Fruit fly (Drosophila melanogaster) whole organism, embryonic: ENCODE results near the gene CG12096.

ENCODE experiments used
- CG10267 ChIP-seq: fragments of 200-800 bp; sonication (Bioruptor generic); optimal IDR thresholded peaks from 2 replicates; lab custom pipeline; 2018; ENCODE audit warnings: missing biosample characterization, mild to moderate bottlenecking, missing genetic modification characterization, moderate library complexity
- CG10274 ChIP-seq: fragments of 200-800 bp; sonication (Bioruptor generic); optimal IDR thresholded peaks from 3 replicates; lab custom pipeline; 2017; ENCODE audit warnings: missing biosample characterization, mild to moderate bottlenecking, missing genetic modification characterization
- CG11696 ChIP-seq: fragments of 200-800 bp; sonication (Bioruptor generic); IDR thresholded peaks from 2 replicates; pipeline ENCODE4 v1.3.6; 2022; ENCODE audit warnings: missing biosample characterization, missing genetic modification characterization
- CG12769 ChIP-seq: fragments of 200-800 bp; sonication (Bioruptor generic); optimal IDR thresholded peaks from 2 replicates; lab custom pipeline; 2019; ENCODE audit warnings: missing biosample characterization, mild to moderate bottlenecking, missing genetic modification characterization, moderate library complexity
- CG12942 ChIP-seq: fragments of 200-800 bp; sonication (Bioruptor generic); optimal IDR thresholded peaks from 3 replicates; lab custom pipeline; 2016; ENCODE audit warnings: missing biosample characterization, missing genetic modification characterization
- CG14860 ChIP-seq: fragments of 200-800 bp; sonication (Bioruptor generic); IDR thresholded peaks from 3 replicates; pipeline ENCODE4 v1.3.6; 2022; ENCODE audit warnings: missing biosample characterization, missing genetic modification characterization; ENCODE audit not compliant: partially characterized antibody
- CG31224 ChIP-seq: fragments of 200-800 bp; sonication (Bioruptor generic); IDR thresholded peaks from 2 replicates; pipeline ENCODE4 v1.3.6; 2022; ENCODE audit warnings: missing biosample characterization, missing genetic modification characterization
- CG34224 ChIP-seq: fragments of 200-800 bp; sonication (Bioruptor generic); IDR thresholded peaks from 3 replicates; pipeline ENCODE4 v1.3.6; 2022; ENCODE audit warnings: missing biosample characterization, missing genetic modification characterization; ENCODE audit not compliant: partially characterized antibody
- CG34422 ChIP-seq: fragments of 200-800 bp; sonication (Bioruptor generic); IDR thresholded peaks from 3 replicates; pipeline ENCODE4 v1.3.6; 2022; ENCODE audit warnings: missing biosample characterization, missing genetic modification characterization
- CG3847 ChIP-seq: fragments of 200-800 bp; sonication (Bioruptor generic); IDR thresholded peaks from 2 replicates; pipeline ENCODE4 v1.3.6; 2022; ENCODE audit warnings: missing biosample characterization, missing genetic modification characterization
- CG4854 ChIP-seq: fragments of 200-800 bp; sonication (Bioruptor generic); optimal IDR thresholded peaks from 2 replicates; lab custom pipeline; 2016; ENCODE audit warnings: missing biosample characterization, missing genetic modification characterization, inconsistent platforms
- CG6765 ChIP-seq: fragments of 200-800 bp; sonication (Bioruptor generic); optimal IDR thresholded peaks from 3 replicates; lab custom pipeline; 2017; ENCODE audit warnings: missing biosample characterization, mild to moderate bottlenecking, missing genetic modification characterization
- CG7271 ChIP-seq: fragments of 200-800 bp; sonication (Bioruptor generic); optimal IDR thresholded peaks from 2 replicates; lab custom pipeline; 2018; ENCODE audit warnings: missing biosample characterization, mild to moderate bottlenecking, missing genetic modification characterization, moderate library complexity
- CG8388 ChIP-seq: fragments of 200-800 bp; sonication (Bioruptor generic); optimal IDR thresholded peaks from 2 replicates; lab custom pipeline; 2019; ENCODE audit warnings: missing biosample characterization, mild to moderate bottlenecking, missing genetic modification characterization, moderate library complexity
- CG8478 ChIP-seq: fragments of >200 bp; optimal IDR thresholded peaks from 2 replicates; lab custom pipeline; 2018
- CG8924 ChIP-seq: fragments of 200-800 bp; optimal IDR thresholded peaks from 3 replicates; lab custom pipeline; 2019; ENCODE audit warnings: missing biosample characterization, mild to moderate bottlenecking, missing genetic modification characterization, moderate library complexity
- CG8944 ChIP-seq: fragments of 200-800 bp; sonication (Bioruptor generic); optimal IDR thresholded peaks from 3 replicates; lab custom pipeline; 2016; ENCODE audit warnings: missing biosample characterization, missing genetic modification characterization
- CG9437 ChIP-seq: fragments of 200-800 bp; sonication (Bioruptor generic); optimal IDR thresholded peaks from 2 replicates; lab custom pipeline; 2018; ENCODE audit warnings: missing biosample characterization, mild to moderate bottlenecking, missing genetic modification characterization
- CG9609 ChIP-seq: fragments of 200-800 bp; sonication (Bioruptor generic); optimal IDR thresholded peaks from 3 replicates; lab custom pipeline; 2016; ENCODE audit warnings: missing biosample characterization, missing genetic modification characterization
- Chrac-16 ChIP-seq: fragments of 200-800 bp; sonication (Bioruptor generic); optimal IDR thresholded peaks from 3 replicates; lab custom pipeline; 2016; ENCODE audit warnings: missing biosample characterization, missing genetic modification characterization
- Dfd ChIP-seq, 2 experiments: fragments of >200 bp; optimal IDR thresholded peaks; 2 replicates each; lab custom pipeline; 2017; ENCODE audit warnings: missing biosample characterization in 2 of 2, missing genetic modification characterization in 2 of 2
- Drgx ChIP-seq: fragments of 200-800 bp; sonication (Bioruptor generic); IDR thresholded peaks from 2 replicates; pipeline ENCODE4 v1.3.6; 2022; ENCODE audit warnings: missing biosample characterization, missing genetic modification characterization
- E2f1 ChIP-seq: fragments of 200-800 bp; sonication (Bioruptor generic); IDR thresholded peaks from 2 replicates; pipeline ENCODE4 v1.3.6; 2022; ENCODE audit warnings: missing biosample characterization, missing genetic modification characterization
- Fer1 ChIP-seq: fragments of 200-800 bp; sonication (Bioruptor generic); optimal IDR thresholded peaks from 2 replicates; lab custom pipeline; 2017; ENCODE audit warnings: missing biosample characterization, mild to moderate bottlenecking, missing genetic modification characterization
- Fer2 ChIP-seq: fragments of 200-800 bp; sonication (Bioruptor generic); optimal IDR thresholded peaks from 2 replicates; lab custom pipeline; 2018; ENCODE audit warnings: missing biosample characterization, mild to moderate bottlenecking, missing genetic modification characterization, moderate library complexity
- Hsf ChIP-seq: fragments of 200-800 bp; sonication (Bioruptor generic); optimal IDR thresholded peaks from 3 replicates; lab custom pipeline; 2016; ENCODE audit warnings: missing biosample characterization, missing genetic modification characterization
- Jarid2 ChIP-seq: fragments of 200-800 bp; sonication (Bioruptor generic); optimal IDR thresholded peaks from 3 replicates; lab custom pipeline; 2017; ENCODE audit warnings: mild to moderate bottlenecking, missing biosample characterization, missing genetic modification reagents, missing genetic modification characterization
- Med ChIP-seq: fragments of 200-800 bp; sonication (Bioruptor generic); peaks from one replicate; lab custom pipeline; 2016; ENCODE audit warnings: missing biosample characterization, missing genetic modification characterization, mild to moderate bottlenecking, inconsistent platforms, moderate library complexity
- Side ChIP-seq: fragments of 200-800 bp; sonication (Bioruptor generic); optimal IDR thresholded peaks from 2 replicates; lab custom pipeline; 2016; ENCODE audit warnings: missing biosample characterization, missing genetic modification characterization
- Six4 ChIP-seq: fragments of 200-800 bp; sonication (Bioruptor generic); optimal IDR thresholded peaks from 2 replicates; lab custom pipeline; 2016; ENCODE audit warnings: missing biosample characterization, missing genetic modification characterization
- chif ChIP-seq, 2 experiments: fragments of 200-800 bp; sonication (Bioruptor generic); optimal IDR thresholded peaks; 3 replicates each; lab custom pipeline; 2016; ENCODE audit warnings: missing biosample characterization in 2 of 2, missing genetic modification characterization in 2 of 2
- chinmo ChIP-seq: fragments of 200-800 bp; sonication (Bioruptor generic); IDR thresholded peaks from 4 replicates; pipeline ENCODE4 v1.3.6; 2022; ENCODE audit warnings: missing biosample characterization, missing genetic modification characterization; ENCODE audit not compliant: partially characterized antibody
- dan ChIP-seq: fragments of 200-800 bp; sonication (Bioruptor generic); IDR thresholded peaks from 2 replicates; pipeline ENCODE4 v1.3.6; 2022; ENCODE audit warnings: missing biosample characterization, missing genetic modification characterization
- ewg ChIP-seq: fragments of 200-800 bp; sonication (Bioruptor generic); optimal IDR thresholded peaks from 3 replicates; lab custom pipeline; 2017; ENCODE audit warnings: mild to moderate bottlenecking, missing biosample characterization, missing genetic modification reagents, missing genetic modification characterization
- ham ChIP-seq: fragments of 200-800 bp; sonication (Bioruptor generic); IDR thresholded peaks from 2 replicates; pipeline ENCODE4 v1.3.6; 2022; ENCODE audit warnings: missing biosample characterization, missing genetic modification characterization
- hbn ChIP-seq: fragments of 200-800 bp; sonication (Bioruptor generic); IDR thresholded peaks from 2 replicates; pipeline ENCODE4 v1.3.6; 2022; ENCODE audit warnings: missing biosample characterization, missing genetic modification characterization; ENCODE audit not compliant: partially characterized antibody
- inv ChIP-seq: fragments of 200-800 bp; sonication (Bioruptor generic); IDR thresholded peaks from 2 replicates; pipeline ENCODE4 v1.3.6; 2022; ENCODE audit warnings: missing biosample characterization, missing genetic modification characterization; ENCODE audit not compliant: partially characterized antibody
- lilli ChIP-seq: fragments of 200-800 bp; sonication (Bioruptor generic); optimal IDR thresholded peaks from 3 replicates; lab custom pipeline; 2016; ENCODE audit warnings: missing biosample characterization, missing genetic modification characterization
- lov ChIP-seq, 2 experiments: fragments of 200-800 bp in 1 of 2; fragments of >200 bp in 1 of 2; sonication (Bioruptor generic) in 1 of 2; IDR thresholded peaks in 1 of 2; optimal IDR thresholded peaks in 1 of 2; 2 replicates in 1 of 2; 3 replicates in 1 of 2; pipeline versions ENCODE4 v1.3.6 to Lab custom; 2017 to 2022; ENCODE audit warnings: missing biosample characterization in 1 of 2, missing genetic modification characterization in 1 of 2
- org-1 ChIP-seq: fragments of 200-800 bp; sonication (Bioruptor generic); optimal IDR thresholded peaks from 2 replicates; lab custom pipeline; 2017; ENCODE audit warnings: missing biosample characterization, missing genetic modification characterization
- pita ChIP-seq: fragments of 200-800 bp; sonication (Bioruptor generic); optimal IDR thresholded peaks from 2 replicates; lab custom pipeline; 2017; ENCODE audit warnings: missing biosample characterization, mild to moderate bottlenecking, missing genetic modification characterization
- prd ChIP-seq, 3 experiments: fragments of >200 bp in 2 of 3; fragments of 200-800 bp in 1 of 3; sonication (Bioruptor generic) in 1 of 3; optimal IDR thresholded peaks in 2 of 3; IDR thresholded peaks in 1 of 3; 2 replicates in 2 of 3; 3 replicates in 1 of 3; pipeline versions ENCODE4 v1.3.6 to Lab custom; 2017 to 2022; ENCODE audit warnings: missing biosample characterization in 1 of 3, missing genetic modification characterization in 1 of 3
- psq ChIP-seq: fragments of 200-800 bp; sonication (Bioruptor generic); optimal IDR thresholded peaks from 2 replicates; lab custom pipeline; 2017; ENCODE audit warnings: missing biosample characterization, missing genetic modification characterization
- row ChIP-seq: fragments of 200-800 bp; sonication (Bioruptor generic); IDR thresholded peaks from 3 replicates; pipeline ENCODE4 v1.3.6; 2022; ENCODE audit warnings: missing biosample characterization, missing genetic modification characterization
- sob ChIP-seq: fragments of 200-800 bp; sonication (Bioruptor generic); IDR thresholded peaks from 2 replicates; pipeline ENCODE4 v1.3.6; 2022; ENCODE audit warnings: missing biosample characterization, missing genetic modification characterization
- sqz ChIP-seq: fragments of 200-800 bp; sonication (Bioruptor generic); optimal IDR thresholded peaks from 3 replicates; lab custom pipeline; 2018; ENCODE audit warnings: missing biosample characterization, mild to moderate bottlenecking, missing genetic modification characterization
- sr ChIP-seq: fragments of 200-800 bp; sonication (Bioruptor generic); IDR thresholded peaks from 3 replicates; pipeline ENCODE4 v1.3.6; 2022; ENCODE audit warnings: missing biosample characterization, missing genetic modification characterization
- tap ChIP-seq: fragments of 200-800 bp; optimal IDR thresholded peaks from 3 replicates; lab custom pipeline; 2019; ENCODE audit warnings: missing biosample characterization, mild to moderate bottlenecking, missing genetic modification characterization, moderate library complexity
- trh ChIP-seq: fragments of 200-800 bp; sonication (Bioruptor generic); optimal IDR thresholded peaks from 2 replicates; lab custom pipeline; 2016; ENCODE audit warnings: missing biosample characterization, missing genetic modification characterization
- vfl ChIP-seq: fragments of 200-800 bp; sonication (Bioruptor generic); optimal IDR thresholded peaks from 2 replicates; lab custom pipeline; 2016; ENCODE audit warnings: missing biosample characterization, missing genetic modification characterization
- yki ChIP-seq: fragments of >200 bp; optimal IDR thresholded peaks from 3 replicates; lab custom pipeline; 2018
- zfh2 ChIP-seq: fragments of 200-800 bp; sonication (Bioruptor generic); optimal IDR thresholded peaks from 2 replicates; lab custom pipeline; 2016; ENCODE audit warnings: missing biosample characterization, missing genetic modification characterization

CG12096 gene

dm6 chrX:13114861-13115260, 44.5 kb upstream of the CG12096 start, which contains the start of gene CG42237 (continued):
- no peak for TF ChIP-seq CG3847 (GFP tag; lab: Robert Waterston, UW)
- no peak for TF ChIP-seq CG12942
- TF ChIP-seq yki (lab: Kevin White, UChicago), result no peak
- TF ChIP-seq CG10267 (tag; lab: Kevin White, UChicago), result no peak
- no peak for TF ChIP-seq CG6765 (GFP tag; lab: Kevin White, UChicago)
- TF ChIP-seq Side, result no peak
- no peak for TF ChIP-seq chif (GFP tag; optimal IDR thresholded peaks at IDR 0.05; lab: Kevin White, UChicago)
- TF ChIP-seq chinmo (GFP tag; lab: Robert Waterston, UW), result peak; percentile 64; the same call in 1 of the 4 replicates
- TF ChIP-seq CG11696 (GFP tag; lab: Robert Waterston, UW), result no peak
- no peak for TF ChIP-seq CG8388 (GFP tag; lab: Kevin White, UChicago)
- no peak for TF ChIP-seq Chrac-16 (GFP tag; lab: Kevin White, UChicago)
- TF ChIP-seq CG34422 (GFP tag; lab: Robert Waterston, UW), result no peak
- TF ChIP-seq prd (optimal IDR thresholded peaks at IDR 0.05; lab: Kevin White, UChicago), result no peak
- TF ChIP-seq prd (GFP tag; IDR thresholded peaks at IDR 0.05; lab: Robert Waterston, UW), result no peak
- no peak for TF ChIP-seq zfh2 (GFP tag; lab: Kevin White, UChicago)
- TF ChIP-seq Drgx (GFP tag; lab: Robert Waterston, UW), result peak; percentile 61
- TF ChIP-seq CG10274 (GFP tag; lab: Kevin White, UChicago), result no peak
- no peak for TF ChIP-seq CG8944 (GFP tag; lab: Kevin White, UChicago)
- no peak for TF ChIP-seq CG34224 (GFP tag; lab: Robert Waterston, UW)
- TF ChIP-seq CG8478 (lab: Kevin White, UChicago), result no peak
- no peak for TF ChIP-seq dan (GFP tag; lab: Robert Waterston, UW)
- no peak for TF ChIP-seq org-1 (GFP tag; lab: Kevin White, UChicago)
- TF ChIP-seq ewg (GFP tag; lab: Kevin White, UChicago), result no peak
- TF ChIP-seq CG14860 (GFP tag; lab: Robert Waterston, UW), result no peak
- no peak for TF ChIP-seq CG9609 (GFP tag; lab: Kevin White, UChicago)
- no peak for TF ChIP-seq CG7271 (tag; lab: Kevin White, UChicago)
- TF ChIP-seq lilli (GFP tag; lab: Kevin White, UChicago), result no peak
- TF ChIP-seq lov (optimal IDR thresholded peaks at IDR 0.05; lab: Kevin White, UChicago), result no peak
- TF ChIP-seq lov (GFP tag; IDR thresholded peaks at IDR 0.05; lab: Robert Waterston, UW), result no peak
- no peak for TF ChIP-seq CG9437 (GFP tag; lab: Kevin White, UChicago)
- TF ChIP-seq CG4854 (GFP tag; lab: Kevin White, UChicago), result no peak
- no peak for TF ChIP-seq trh (GFP tag; lab: Kevin White, UChicago)
- TF ChIP-seq Fer2 (tag; lab: Kevin White, UChicago), result no peak
- no peak for TF ChIP-seq pita (GFP tag; lab: Kevin White, UChicago)
- no peak for TF ChIP-seq Hsf (GFP tag; lab: Kevin White, UChicago)
- 0 out of 3 replicates have a peak, but pooled peaks have one; percentile 48 for TF ChIP-seq row (GFP tag; lab: Robert Waterston, UW)
- no peak for TF ChIP-seq psq (GFP tag; lab: Kevin White, UChicago)
- TF ChIP-seq Fer1 (GFP tag; lab: Kevin White, UChicago), result no peak
- TF ChIP-seq sqz (GFP tag; lab: Kevin White, UChicago), result no peak
- no peak for TF ChIP-seq Dfd (GFP tag; optimal IDR thresholded peaks at IDR 0.05; lab: Kevin White, UChicago)
- TF ChIP-seq sob (GFP tag; lab: Robert Waterston, UW), result no peak
- no peak for TF ChIP-seq vfl
- TF ChIP-seq Six4 (GFP tag; lab: Kevin White, UChicago), result no peak
- TF ChIP-seq ham (GFP tag; lab: Robert Waterston, UW), result no peak
- TF ChIP-seq E2f1 (GFP tag; lab: Robert Waterston, UW), result no peak
- TF ChIP-seq CG31224 (GFP tag; lab: Robert Waterston, UW), result no peak
- no peak for TF ChIP-seq tap (tag; lab: Kevin White, UChicago)
- TF ChIP-seq Med (GFP tag; lab: Kevin White, UChicago), result peak; percentile 72
- TF ChIP-seq CG12769 (tag; lab: Kevin White, UChicago), result no peak
- no peak for TF ChIP-seq inv (GFP tag; lab: Robert Waterston, UW)
- no peak for TF ChIP-seq CG8924 (tag; lab: Kevin White, UChicago)
- no peak for TF ChIP-seq sr (GFP tag; lab: Robert Waterston, UW)
- TF ChIP-seq Jarid2 (GFP tag; lab: Kevin White, UChicago), result peak; percentile 4
- TF ChIP-seq hbn (GFP tag; lab: Robert Waterston, UW), result no peak
